Fruit fly (Drosophila melanogaster): ENCODE data around the gene N.

N gene

DNA sequence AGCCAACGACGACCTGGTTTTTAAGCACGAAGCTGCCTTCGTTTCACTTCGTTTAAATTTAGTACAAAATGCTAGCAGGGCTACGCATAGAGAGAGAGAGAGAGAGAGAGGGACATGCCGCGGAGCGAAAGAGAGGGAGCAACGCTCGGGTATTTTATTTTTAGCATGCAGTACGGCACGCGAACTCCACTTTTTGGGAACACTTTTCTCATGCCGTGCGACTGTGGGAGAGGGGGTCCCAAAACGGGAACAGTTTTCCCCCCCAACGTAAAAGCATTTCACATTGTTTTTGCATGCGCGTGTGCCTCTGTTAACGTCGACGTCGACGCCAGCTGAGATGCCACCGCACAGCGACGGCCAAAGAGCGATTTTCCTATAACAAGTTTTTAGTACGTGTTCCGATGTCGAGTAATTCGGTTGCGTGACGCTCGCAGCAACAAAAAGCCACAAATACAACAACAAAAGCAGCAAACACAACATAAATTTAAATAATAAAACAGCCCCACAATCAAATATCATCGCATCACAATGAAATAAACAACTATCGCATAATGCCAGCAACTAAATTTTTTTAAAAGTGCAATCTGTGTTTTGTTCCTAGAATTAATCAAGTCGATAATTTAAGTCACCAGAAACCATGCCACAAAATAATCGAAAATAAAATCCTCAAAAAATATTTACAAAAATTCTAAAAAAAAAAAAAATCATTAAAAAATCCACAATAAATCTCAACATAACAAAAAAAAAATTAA is 35.3 kb upstream of the N start:
- no peak for TF ChIP-seq kay (GFP tag; ENCODE audit: borderline replicate concordance)
- TF ChIP-seq Crg-1 (GFP tag; optimal IDR thresholded peaks at IDR 0.05), result no peak
- TF ChIP-seq CG5204 (GFP tag; optimal IDR thresholded peaks at IDR 0.05), result no peak
- TF ChIP-seq cnc (optimal IDR thresholded peaks at IDR 0.05), result no peak
- no peak for TF ChIP-seq ovo (GFP tag; optimal IDR thresholded peaks at IDR 0.05)
- TF ChIP-seq bab1 (GFP tag; optimal IDR thresholded peaks at IDR 0.05), result no peak
- TF ChIP-seq Clk (GFP tag; optimal IDR thresholded peaks at IDR 0.05), result no peak
- peak; percentile 1 for TF ChIP-seq pad (GFP tag; optimal IDR thresholded peaks at IDR 0.05)

DNA sequence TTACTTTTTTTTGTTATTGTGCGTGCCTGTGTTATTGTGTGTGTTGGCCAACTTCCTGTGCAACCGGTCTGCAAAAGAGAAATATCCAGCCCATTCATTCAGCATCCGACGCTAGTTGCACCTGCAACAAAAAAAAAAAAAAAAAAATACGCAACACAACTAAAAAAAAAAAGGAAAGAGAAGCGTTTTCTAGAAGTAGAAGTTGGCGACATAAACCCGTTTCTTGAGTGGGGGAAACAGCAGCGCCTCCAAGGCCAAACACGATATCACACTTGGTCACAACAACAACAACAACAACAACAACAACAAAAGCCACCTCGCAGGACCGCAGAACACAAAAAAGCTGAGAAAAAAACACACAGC is 34.8 kb upstream of the N start:
- TF ChIP-seq cic (GFP tag; optimal IDR thresholded peaks at IDR 0.05) (no peak), CG14711 (tag; optimal IDR thresholded peaks at IDR 0.05) (no peak), CG11617 (GFP tag; optimal IDR thresholded peaks at IDR 0.05) (no peak), toe (GFP tag; optimal IDR thresholded peaks at IDR 0.05) (no peak), CG7101 (tag; optimal IDR thresholded peaks at IDR 0.05) (no peak), Crg-1 (GFP tag; optimal IDR thresholded peaks at IDR 0.05) (no peak), bab1 (GFP tag; optimal IDR thresholded peaks at IDR 0.05) (no peak), CG7045 (GFP tag; optimal IDR thresholded peaks at IDR 0.05) (no peak), kay (GFP tag; ENCODE audit: borderline replicate concordance) (no peak), tj (GFP tag; optimal IDR thresholded peaks at IDR 0.05) (no peak), pad (GFP tag; optimal IDR thresholded peaks at IDR 0.05) (no peak), Mnt (GFP tag; optimal IDR thresholded peaks at IDR 0.05) (no peak), CG1620 (GFP tag; optimal IDR thresholded peaks at IDR 0.05) (no peak), CG33017 (tag; optimal IDR thresholded peaks at IDR 0.05) (no peak), cnc (optimal IDR thresholded peaks at IDR 0.05) (no peak), CG12768 (GFP tag; optimal IDR thresholded peaks at IDR 0.05) (no peak), Hr96 (GFP tag; optimal IDR thresholded peaks at IDR 0.05) (no peak), Clk (GFP tag; optimal IDR thresholded peaks at IDR 0.05) (no peak)

DNA sequence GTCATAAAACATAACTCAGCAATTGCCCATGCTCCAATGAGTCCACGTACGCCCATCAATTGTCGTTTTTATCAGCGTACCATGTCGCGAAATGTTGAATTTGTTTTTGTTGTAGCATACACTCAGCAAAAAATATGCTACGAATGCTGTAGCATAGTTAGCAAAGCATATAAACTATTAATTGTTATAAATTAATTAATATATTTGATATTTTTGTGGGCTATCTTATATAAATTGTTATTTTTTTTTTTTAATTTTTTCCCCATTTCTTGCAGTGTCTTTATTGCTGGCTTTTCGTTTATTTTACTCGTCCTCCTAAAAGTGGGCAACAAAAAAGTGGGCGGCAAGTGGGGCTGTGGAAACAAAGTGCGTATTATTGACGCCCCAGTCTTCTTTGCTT is 25.8 kb upstream of the N start:
- no peak for TF ChIP-seq Mnt (GFP tag; optimal IDR thresholded peaks at IDR 0.05)

DNA sequence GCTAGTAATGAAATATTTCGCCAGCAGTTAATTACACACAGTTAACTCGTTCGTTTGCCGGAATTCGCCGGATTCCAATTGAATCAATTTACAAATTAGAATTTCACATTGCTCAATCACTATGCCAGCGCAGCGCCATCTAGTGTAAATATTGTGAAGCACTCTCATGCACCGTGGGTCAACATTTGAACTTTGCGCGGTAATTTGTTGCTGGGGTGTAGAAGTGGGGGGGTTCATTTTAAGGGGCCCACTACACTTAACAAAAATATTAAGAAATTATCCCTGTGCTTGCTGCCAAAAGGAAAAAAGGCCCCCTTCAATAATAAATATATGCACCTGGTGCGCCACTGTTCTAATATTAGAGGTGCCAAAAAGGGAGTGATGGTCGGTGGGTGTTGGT is 11.0 kb upstream of the N start:
- no peak for TF ChIP-seq CG14711 (tag; optimal IDR thresholded peaks at IDR 0.05)
- no peak for TF ChIP-seq CG12768 (GFP tag; optimal IDR thresholded peaks at IDR 0.05)
- TF ChIP-seq CG7101 (tag; optimal IDR thresholded peaks at IDR 0.05), result no peak
- no peak for TF ChIP-seq CG5204 (GFP tag; optimal IDR thresholded peaks at IDR 0.05)
- TF ChIP-seq cic (GFP tag; optimal IDR thresholded peaks at IDR 0.05), result no peak
- TF ChIP-seq kay (GFP tag; ENCODE audit: borderline replicate concordance), result no peak
- TF ChIP-seq CG11617 (GFP tag; optimal IDR thresholded peaks at IDR 0.05), result no peak
- TF ChIP-seq bab1 (GFP tag; optimal IDR thresholded peaks at IDR 0.05), result no peak
- TF ChIP-seq pad (GFP tag; optimal IDR thresholded peaks at IDR 0.05), result no peak
- TF ChIP-seq Hr96 (GFP tag; optimal IDR thresholded peaks at IDR 0.05), result no peak
- TF ChIP-seq CG7045 (GFP tag; optimal IDR thresholded peaks at IDR 0.05), result no peak
- no peak for TF ChIP-seq CG1620 (GFP tag; optimal IDR thresholded peaks at IDR 0.05)
- TF ChIP-seq cnc (optimal IDR thresholded peaks at IDR 0.05), result no peak
- TF ChIP-seq toe (GFP tag; optimal IDR thresholded peaks at IDR 0.05), result no peak
- TF ChIP-seq ovo (GFP tag; optimal IDR thresholded peaks at IDR 0.05), result no peak
- no peak for TF ChIP-seq Crg-1 (GFP tag; optimal IDR thresholded peaks at IDR 0.05)

DNA sequence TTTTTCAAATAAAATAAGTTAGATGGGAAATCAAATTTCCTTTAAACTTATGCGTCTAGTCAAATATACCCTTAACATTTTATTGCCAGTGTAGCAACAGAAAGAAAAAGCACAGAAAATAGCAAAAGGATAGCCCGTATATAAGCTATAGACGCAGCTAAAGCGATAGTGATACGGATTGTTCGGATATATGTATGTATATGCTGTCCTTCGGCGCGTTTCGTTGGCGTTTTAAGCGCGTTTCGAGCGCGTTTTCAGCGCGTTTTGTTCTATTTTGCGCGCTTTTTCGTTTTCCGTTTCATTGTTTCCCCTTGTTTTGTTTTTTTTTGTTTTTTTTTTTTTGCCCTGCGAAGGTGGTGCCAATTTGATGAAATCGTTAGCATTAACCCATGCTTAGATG is 7.1 kb upstream of the N start:
- TF ChIP-seq kay (GFP tag; ENCODE audit: borderline replicate concordance) (no peak), ovo (GFP tag; optimal IDR thresholded peaks at IDR 0.05) (no peak), Crg-1 (GFP tag; optimal IDR thresholded peaks at IDR 0.05) (no peak), CG1620 (GFP tag; optimal IDR thresholded peaks at IDR 0.05) (no peak), CG5204 (GFP tag; optimal IDR thresholded peaks at IDR 0.05) (no peak), CG7101 (tag; optimal IDR thresholded peaks at IDR 0.05) (no peak), pad (GFP tag; optimal IDR thresholded peaks at IDR 0.05) (no peak), CG11617 (GFP tag; optimal IDR thresholded peaks at IDR 0.05) (no peak), tj (GFP tag; optimal IDR thresholded peaks at IDR 0.05) (no peak), cnc (optimal IDR thresholded peaks at IDR 0.05) (no peak), bab1 (GFP tag; optimal IDR thresholded peaks at IDR 0.05) (no peak), CG14711 (tag; optimal IDR thresholded peaks at IDR 0.05) (no peak)

DNA sequence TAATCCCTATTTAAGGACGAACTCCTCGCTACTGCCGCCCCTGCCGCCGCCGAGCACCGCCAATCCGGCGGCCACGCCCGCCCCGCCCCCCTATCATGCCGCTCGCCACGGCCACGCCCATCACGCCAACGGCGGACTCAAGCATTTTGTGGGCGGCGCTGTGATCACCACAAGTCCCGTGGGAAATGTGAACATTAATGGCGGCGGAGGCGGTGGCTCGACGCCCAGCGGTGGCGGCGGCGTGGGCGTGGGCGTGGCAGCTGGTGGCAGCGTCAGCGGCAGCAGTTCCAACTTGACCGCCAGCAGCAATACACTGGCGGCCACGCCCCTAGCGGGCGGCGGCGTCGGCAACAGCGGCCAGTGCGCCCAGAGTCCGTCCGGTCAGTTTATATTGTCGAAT is 2.7 kb upstream of the N start:
- TF ChIP-seq Mnt (GFP tag; optimal IDR thresholded peaks at IDR 0.05) (no peak), CG5204 (GFP tag; optimal IDR thresholded peaks at IDR 0.05) (no peak), CG33017 (tag; optimal IDR thresholded peaks at IDR 0.05) (no peak), bab1 (GFP tag; optimal IDR thresholded peaks at IDR 0.05) (no peak), tj (GFP tag; optimal IDR thresholded peaks at IDR 0.05) (no peak), toe (GFP tag; optimal IDR thresholded peaks at IDR 0.05) (no peak), Hr96 (GFP tag; optimal IDR thresholded peaks at IDR 0.05) (no peak), Clk (GFP tag; optimal IDR thresholded peaks at IDR 0.05) (no peak), CG11617 (GFP tag; optimal IDR thresholded peaks at IDR 0.05) (no peak), Crg-1 (GFP tag; optimal IDR thresholded peaks at IDR 0.05) (no peak), CG12768 (GFP tag; optimal IDR thresholded peaks at IDR 0.05) (no peak), CG7045 (GFP tag; optimal IDR thresholded peaks at IDR 0.05) (no peak), CG14711 (tag; optimal IDR thresholded peaks at IDR 0.05) (no peak), CG7101 (tag; optimal IDR thresholded peaks at IDR 0.05) (no peak), CG1620 (GFP tag; optimal IDR thresholded peaks at IDR 0.05) (no peak), ovo (GFP tag; optimal IDR thresholded peaks at IDR 0.05) (no peak)

DNA sequence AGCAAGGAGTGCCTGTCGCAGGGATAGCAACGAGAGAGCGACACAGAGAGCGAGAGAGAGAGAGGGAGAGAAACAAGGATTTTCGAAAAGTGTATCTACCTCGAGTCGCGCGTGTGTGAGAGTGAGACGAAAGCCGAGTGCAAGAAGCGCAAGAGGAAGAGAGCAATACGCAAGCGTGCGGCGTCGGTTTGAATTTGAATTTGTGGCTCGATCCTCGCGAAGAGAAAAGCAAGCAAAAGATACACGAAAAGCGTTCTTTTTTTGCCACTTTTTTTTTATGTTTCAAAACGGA is 378 bp downstream of the N start:
- TF ChIP-seq cic (GFP tag; optimal IDR thresholded peaks at IDR 0.05) (no peak), Hr96 (GFP tag; optimal IDR thresholded peaks at IDR 0.05) (no peak), CG1620 (GFP tag; optimal IDR thresholded peaks at IDR 0.05) (no peak), Crg-1 (GFP tag; optimal IDR thresholded peaks at IDR 0.05) (no peak), Clk (GFP tag; optimal IDR thresholded peaks at IDR 0.05) (no peak), CG12768 (GFP tag; optimal IDR thresholded peaks at IDR 0.05) (no peak), CG5204 (GFP tag; optimal IDR thresholded peaks at IDR 0.05) (no peak), CG33017 (tag; optimal IDR thresholded peaks at IDR 0.05) (no peak), ovo (GFP tag; optimal IDR thresholded peaks at IDR 0.05) (no peak), cnc (optimal IDR thresholded peaks at IDR 0.05) (no peak)
